Fruit fly (Drosophila melanogaster) whole organism, wandering third instar larva: ENCODE results near the gene CG6066.

ENCODE experiments used
- br ChIP-seq: fragments of 200-800 bp; sonication (Bioruptor generic); optimal IDR thresholded peaks from 2 replicates; lab custom pipeline; 2016; ENCODE audit warnings: missing biosample characterization, missing genetic modification characterization
- dsf ChIP-seq: sonication (Bioruptor generic); optimal IDR thresholded peaks from 2 replicates; lab custom pipeline; 2016; ENCODE audit warnings: missing biosample characterization, missing genetic modification characterization, borderline replicate concordance
- rgr ChIP-seq: fragments of 200-800 bp; sonication (Bioruptor generic); optimal IDR thresholded peaks from 3 replicates; lab custom pipeline; 2016; ENCODE audit warnings: missing biosample characterization, mild to moderate bottlenecking, missing genetic modification characterization

DNA sequence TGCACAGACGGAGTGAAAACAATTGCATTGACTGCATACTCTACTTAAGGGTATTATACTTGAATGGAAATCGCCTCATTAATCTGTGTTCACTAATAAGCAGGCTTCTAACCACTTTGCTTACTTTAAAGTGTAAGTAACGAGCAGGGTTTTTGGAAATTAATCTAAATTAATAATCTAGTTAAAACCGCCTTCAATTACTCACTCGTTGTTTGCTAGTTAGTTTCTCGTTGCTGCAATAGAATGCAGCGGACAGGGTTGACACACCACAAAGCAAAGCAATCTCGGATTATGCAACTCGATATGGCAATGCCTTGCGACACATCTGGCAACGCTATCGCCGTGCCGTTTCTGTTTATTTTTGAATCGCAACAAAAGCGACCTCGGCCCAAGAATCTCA is 23.5 kb upstream of the CG6066 start:
- TF ChIP-seq br (GFP tag; lab: Kevin White, UChicago), result peak; percentile 11
- no peak for TF ChIP-seq rgr (GFP tag; lab: Kevin White, UChicago)
- TF ChIP-seq dsf (GFP tag; lab: Kevin White, UChicago), result no peak
